Fruit fly (Drosophila melanogaster): ENCODE measurements around the gene CG5262.
A peak's percentile ranks its signal among the peaks of the same experiment; 100 is the strongest.

Gene CG5262

dm6 chr3L:20385969-20386370 is 44.3 kb downstream of the CG5262 start:
- TF ChIP-seq Eip78C (GFP tag) (no peak), CG15336 (GFP tag; IDR thresholded peaks at IDR 0.05) (peak; percentile 18; the same call in 1 of the 2 replicates), CG11294 (GFP tag; IDR thresholded peaks at IDR 0.05) (no peak), CG10631 (GFP tag; optimal IDR thresholded peaks at IDR 0.05) (no peak), CG6276 (GFP tag; optimal IDR thresholded peaks at IDR 0.05) (peak; percentile 50), Eip75B (GFP tag; optimal IDR thresholded peaks at IDR 0.05) (no peak), pdm3 (GFP tag; optimal IDR thresholded peaks at IDR 0.05) (no peak), CG3032 (tag; optimal IDR thresholded peaks at IDR 0.05) (no peak), CG9139 (GFP tag; optimal IDR thresholded peaks at IDR 0.05) (no peak), CG1621 (tag; optimal IDR thresholded peaks at IDR 0.05) (peak; percentile 4), Lpt (GFP tag; optimal IDR thresholded peaks at IDR 0.05) (no peak), CG10669 (GFP tag; optimal IDR thresholded peaks at IDR 0.05) (no peak), Hr4 (GFP tag; optimal IDR thresholded peaks at IDR 0.05) (no peak), topi (GFP tag; optimal IDR thresholded peaks at IDR 0.05) (no peak), svp (GFP tag) (peak; percentile 98), CG6792 (GFP tag; optimal IDR thresholded peaks at IDR 0.05) (no peak), OdsH (GFP tag; optimal IDR thresholded peaks at IDR 0.05) (no peak), CG6808 (GFP tag; optimal IDR thresholded peaks at IDR 0.05) (no peak), Met (GFP tag; optimal IDR thresholded peaks at IDR 0.05) (no peak), CG31627 (GFP tag; optimal IDR thresholded peaks at IDR 0.05) (no peak), Sox14 (GFP tag; optimal IDR thresholded peaks at IDR 0.05) (no peak), CG8632 (GFP tag; optimal IDR thresholded peaks at IDR 0.05) (no peak), Hr39 (GFP tag; optimal IDR thresholded peaks at IDR 0.05) (no peak), dsx (GFP tag; optimal IDR thresholded peaks at IDR 0.05; ENCODE audit: poor library complexity, severe bottlenecking) (no peak), lz (GFP tag; optimal IDR thresholded peaks at IDR 0.05) (no peak), CG6163 (GFP tag; IDR thresholded peaks at IDR 0.05) (no peak), Sox102F (GFP tag; optimal IDR thresholded peaks at IDR 0.05) (no peak), cyc (GFP tag; optimal IDR thresholded peaks at IDR 0.05) (no peak), Gug (GFP tag; IDR thresholded peaks at IDR 0.05) (no peak), vri (GFP tag; optimal IDR thresholded peaks at IDR 0.05) (no peak), spab (GFP tag; optimal IDR thresholded peaks at IDR 0.05) (no peak), net (GFP tag; optimal IDR thresholded peaks at IDR 0.05) (no peak), fkh (GFP tag; optimal IDR thresholded peaks at IDR 0.05) (peak; percentile 57), CG32006 (GFP tag; optimal IDR thresholded peaks at IDR 0.05) (no peak), Ets21C (GFP tag; optimal IDR thresholded peaks at IDR 0.05) (no peak), Blimp-1 (GFP tag; optimal IDR thresholded peaks at IDR 0.05) (no peak), dac (GFP tag; optimal IDR thresholded peaks at IDR 0.05) (no peak), Sox15 (GFP tag; optimal IDR thresholded peaks at IDR 0.05) (no peak), CG4318 (GFP tag; optimal IDR thresholded peaks at IDR 0.05) (no peak), Eip93F (GFP tag; optimal IDR thresholded peaks at IDR 0.05) (no peak)

- TF ChIP-seq topi (GFP tag; optimal IDR thresholded peaks at IDR 0.05) (no peak), Eip78C (GFP tag) (peak; percentile 17), fkh (GFP tag; optimal IDR thresholded peaks at IDR 0.05) (peak; percentile 46), CG6808 (GFP tag; optimal IDR thresholded peaks at IDR 0.05) (peak; percentile 17), vri (GFP tag; optimal IDR thresholded peaks at IDR 0.05) (peak; percentile 69), ss (GFP tag; optimal IDR thresholded peaks at IDR 0.05) (no peak)
These were observed 44.9 kb downstream of the CG5262 start for dm6 chr3L:20385408-20385807.

- TF ChIP-seq CG4318 (GFP tag; optimal IDR thresholded peaks at IDR 0.05) (no peak), Ets96B (tag; optimal IDR thresholded peaks at IDR 0.05) (no peak), Eip78C (GFP tag) (peak; percentile 52)
These were observed 45.3 kb downstream of the CG5262 start for dm6 chr3L:20385006-20385405.

Data from whole organism, prepupa.